Fruit fly (Drosophila melanogaster) whole organism, prepupa: ENCODE data around the gene Npc1a.

Source experiments
- Blimp-1 ChIP-seq: fragments of 200-800 bp; sonication (Bioruptor generic); optimal IDR thresholded peaks from 3 replicates; lab custom pipeline; 2017; ENCODE audit warnings: missing biosample characterization, missing genetic modification characterization, mild to moderate bottlenecking, moderate library complexity, missing genetic modification reagents
- CG10669 ChIP-seq: fragments of 200-800 bp; sonication (Bioruptor generic); optimal IDR thresholded peaks from 3 replicates; lab custom pipeline; 2018; ENCODE audit warnings: missing biosample characterization, mild to moderate bottlenecking, missing genetic modification characterization, moderate library complexity
- CG11762 ChIP-seq: fragments of 200-800 bp; sonication (Bioruptor generic); optimal IDR thresholded peaks from 3 replicates; lab custom pipeline; 2016; ENCODE audit warnings: missing biosample characterization, missing genetic modification characterization; ENCODE audit not compliant: insufficient read depth
- CG15336 ChIP-seq: fragments of 200-800 bp; sonication (Bioruptor generic); IDR thresholded peaks from 2 replicates; pipeline ENCODE4 v1.3.6; 2022; ENCODE audit warnings: missing biosample characterization, missing genetic modification characterization
- CG3032 ChIP-seq: fragments of 200-800 bp; optimal IDR thresholded peaks from 2 replicates; lab custom pipeline; 2019; ENCODE audit warnings: missing biosample characterization, mild to moderate bottlenecking, missing genetic modification characterization, moderate library complexity
- CG32006 ChIP-seq: fragments of 200-800 bp; sonication (Bioruptor generic); optimal IDR thresholded peaks from 3 replicates; lab custom pipeline; 2017; ENCODE audit warnings: missing biosample characterization, mild to moderate bottlenecking, missing genetic modification characterization
- CG3919 ChIP-seq: fragments of 200-800 bp; sonication (Bioruptor generic); optimal IDR thresholded peaks from 3 replicates; lab custom pipeline; 2016; ENCODE audit warnings: missing biosample characterization, missing genetic modification characterization
- CG6163 ChIP-seq: fragments of 200-800 bp; sonication (Bioruptor generic); IDR thresholded peaks from 3 replicates; pipeline ENCODE4 v1.3.6; 2022; ENCODE audit warnings: missing biosample characterization, missing genetic modification characterization
- CG6276 ChIP-seq: fragments of 200-800 bp; sonication (Bioruptor generic); optimal IDR thresholded peaks from 2 replicates; lab custom pipeline; 2017; ENCODE audit warnings: missing biosample characterization, mild to moderate bottlenecking, missing genetic modification characterization
- CG6792 ChIP-seq: fragments of 200-800 bp; sonication (Bioruptor generic); optimal IDR thresholded peaks from 3 replicates; lab custom pipeline; 2016; ENCODE audit warnings: missing biosample characterization, missing genetic modification characterization
- CG6808 ChIP-seq: fragments of 200-800 bp; sonication (Bioruptor generic); optimal IDR thresholded peaks from 3 replicates; lab custom pipeline; 2017; ENCODE audit warnings: missing biosample characterization, missing genetic modification characterization, mild to moderate bottlenecking, moderate library complexity, missing genetic modification reagents
- CG6854 ChIP-seq: fragments of 200-800 bp; sonication (Bioruptor generic); optimal IDR thresholded peaks from 2 replicates; lab custom pipeline; 2017; ENCODE audit warnings: missing biosample characterization, mild to moderate bottlenecking, missing genetic modification characterization
- CG8319 ChIP-seq: fragments of 200-800 bp; sonication (Bioruptor generic); optimal IDR thresholded peaks from 3 replicates; lab custom pipeline; 2016; ENCODE audit warnings: missing biosample characterization, missing genetic modification characterization
- CG8632 ChIP-seq: fragments of 200-800 bp; sonication (Bioruptor generic); optimal IDR thresholded peaks from 3 replicates; lab custom pipeline; 2016; ENCODE audit warnings: missing biosample characterization, missing genetic modification characterization
- Eip75B ChIP-seq: fragments of 200-800 bp; sonication (Bioruptor generic); optimal IDR thresholded peaks from 3 replicates; lab custom pipeline; 2016; ENCODE audit warnings: missing biosample characterization, missing genetic modification characterization
- Eip78C ChIP-seq: fragments of 200-800 bp; sonication (Bioruptor generic); peaks from one replicate; lab custom pipeline; 2016; ENCODE audit warnings: missing biosample characterization, missing genetic modification characterization
- Ets96B ChIP-seq: fragments of 200-800 bp; optimal IDR thresholded peaks from 2 replicates; lab custom pipeline; 2019; ENCODE audit warnings: missing biosample characterization, mild to moderate bottlenecking, missing genetic modification characterization, moderate library complexity
- Hr4 ChIP-seq: fragments of 200-800 bp; sonication (Bioruptor generic); optimal IDR thresholded peaks from 3 replicates; lab custom pipeline; 2016; ENCODE audit warnings: missing biosample characterization, missing genetic modification characterization
- Met ChIP-seq: fragments of 200-800 bp; sonication (Bioruptor generic); optimal IDR thresholded peaks from 3 replicates; lab custom pipeline; 2016; ENCODE audit warnings: missing biosample characterization, missing genetic modification characterization
- Sox102F ChIP-seq: fragments of 200-800 bp; sonication (Bioruptor generic); optimal IDR thresholded peaks from 2 replicates; lab custom pipeline; 2016; ENCODE audit warnings: missing biosample characterization, mild to moderate bottlenecking, missing genetic modification characterization
- Sox14 ChIP-seq: fragments of 200-800 bp; sonication (Bioruptor generic); optimal IDR thresholded peaks from 3 replicates; lab custom pipeline; 2016; ENCODE audit warnings: missing biosample characterization, missing genetic modification characterization
- Sox15 ChIP-seq: fragments of 200-800 bp; sonication (Bioruptor generic); optimal IDR thresholded peaks from 3 replicates; lab custom pipeline; 2016; ENCODE audit warnings: missing biosample characterization, missing genetic modification characterization
- acj6 ChIP-seq: fragments of 200-800 bp; sonication (Bioruptor generic); optimal IDR thresholded peaks from 3 replicates; lab custom pipeline; 2016; ENCODE audit warnings: missing biosample characterization, missing genetic modification characterization
- dac ChIP-seq: fragments of 200-800 bp; sonication (Bioruptor generic); optimal IDR thresholded peaks from 2 replicates; lab custom pipeline; 2017; ENCODE audit warnings: missing biosample characterization, mild to moderate bottlenecking, missing genetic modification characterization
- dsx ChIP-seq: fragments of 200-800 bp; optimal IDR thresholded peaks from 3 replicates; lab custom pipeline; 2019; ENCODE audit warnings: missing biosample characterization, mild to moderate bottlenecking, missing genetic modification characterization, moderate library complexity; ENCODE audit not compliant: poor library complexity, severe bottlenecking
- eg ChIP-seq: fragments of 200-800 bp; sonication (Bioruptor generic); IDR thresholded peaks from 3 replicates; pipeline ENCODE4 v1.3.6; 2022; ENCODE audit warnings: missing biosample characterization, missing genetic modification characterization
- esn ChIP-seq: fragments of 200-800 bp; sonication (Bioruptor generic); optimal IDR thresholded peaks from 2 replicates; lab custom pipeline; 2016; ENCODE audit warnings: missing biosample characterization, mild to moderate bottlenecking, missing genetic modification characterization, moderate library complexity
- fd85E ChIP-seq: fragments of 200-800 bp; sonication (Bioruptor generic); optimal IDR thresholded peaks from 3 replicates; lab custom pipeline; 2016; ENCODE audit warnings: missing biosample characterization, missing genetic modification characterization
- fkh ChIP-seq: fragments of 200-800 bp; sonication (Bioruptor generic); optimal IDR thresholded peaks from 3 replicates; lab custom pipeline; 2017; ENCODE audit warnings: missing biosample characterization, mild to moderate bottlenecking, missing genetic modification characterization, moderate library complexity
- lz ChIP-seq: fragments of 200-800 bp; sonication (Bioruptor generic); optimal IDR thresholded peaks from 3 replicates; lab custom pipeline; 2016; ENCODE audit warnings: missing biosample characterization, missing genetic modification characterization
- pdm3 ChIP-seq: fragments of 200-800 bp; sonication (Bioruptor generic); optimal IDR thresholded peaks from 3 replicates; lab custom pipeline; 2016; ENCODE audit warnings: missing biosample characterization, missing genetic modification characterization
- salr ChIP-seq, 2 experiments: fragments of 200-800 bp; sonication (Bioruptor generic); optimal IDR thresholded peaks; 3 replicates each; lab custom pipeline; 2016 to 2018; ENCODE audit warnings: missing biosample characterization in 2 of 2, missing genetic modification characterization in 2 of 2, mild to moderate bottlenecking in 1 of 2
- ss ChIP-seq, 2 experiments: fragments of 200-800 bp; sonication (Bioruptor generic); optimal IDR thresholded peaks; 2 replicates in 1 of 2; 3 replicates in 1 of 2; lab custom pipeline; 2017 to 2018; ENCODE audit warnings: mild to moderate bottlenecking in 2 of 2, missing biosample characterization in 2 of 2, missing genetic modification characterization in 2 of 2, moderate library complexity in 1 of 2
- svp ChIP-seq: fragments of 200-800 bp; sonication (Bioruptor generic); peaks from one replicate; lab custom pipeline; 2016; ENCODE audit warnings: missing biosample characterization, missing genetic modification characterization
- vri ChIP-seq: fragments of 200-800 bp; sonication (Bioruptor generic); optimal IDR thresholded peaks from 3 replicates; lab custom pipeline; 2016; ENCODE audit warnings: missing biosample characterization, mild to moderate bottlenecking, missing genetic modification characterization

The Npc1a gene

dm6 chr2L:10200847-10201246 is 20.2 kb downstream of the Npc1a start, which contains the start of the genes Ripalpha and RpL7 (continued):
- peak; percentile 93 for TF ChIP-seq acj6
- TF ChIP-seq fd85E (GFP tag; lab: Kevin White, UChicago) = peak; percentile 91
- TF ChIP-seq salr (GFP tag; optimal IDR thresholded peaks at IDR 0.05; lab: Kevin White, UChicago) = peak; percentile 59 to 95
- TF ChIP-seq CG3919 = peak; percentile 98
- no peak for TF ChIP-seq dsx (GFP tag; lab: Kevin White, UChicago)
- peak; percentile 75 for TF ChIP-seq CG3032 (tag; lab: Kevin White, UChicago)
- peak; percentile 92 for TF ChIP-seq dac (GFP tag; lab: Kevin White, UChicago)
- TF ChIP-seq Sox15 (GFP tag; lab: Kevin White, UChicago) = peak; percentile 82
- TF ChIP-seq CG8319 (GFP tag; lab: Kevin White, UChicago) = peak; percentile 87
- peak; percentile 97 for TF ChIP-seq esn
- TF ChIP-seq CG10669 (GFP tag; lab: Kevin White, UChicago) = peak; percentile 81
- peak; percentile 91 for TF ChIP-seq CG6792 (GFP tag; lab: Kevin White, UChicago)
- peak; percentile 94 for TF ChIP-seq Sox102F (GFP tag; lab: Kevin White, UChicago)
- TF ChIP-seq eg = peak; percentile 96; the same call in 2 of the 3 replicates
- peak; percentile 86 for TF ChIP-seq Eip75B (GFP tag; lab: Kevin White, UChicago)
- TF ChIP-seq vri = peak; percentile 98
- TF ChIP-seq pdm3 (GFP tag; lab: Kevin White, UChicago) = peak; percentile 92
- TF ChIP-seq Met (GFP tag; lab: Kevin White, UChicago) = peak; percentile 93
- peak; percentile 96 for TF ChIP-seq Sox14 (GFP tag; lab: Kevin White, UChicago)
- peak; percentile 97 for TF ChIP-seq lz (GFP tag; lab: Kevin White, UChicago)
- peak; percentile 86 for TF ChIP-seq CG11762 (GFP tag; lab: Kevin White, UChicago)
- peak; percentile 80 for TF ChIP-seq CG6808 (GFP tag; lab: Kevin White, UChicago)
- peak; percentile 68; the same call in 1 of the 2 replicates for TF ChIP-seq CG15336 (GFP tag; lab: Robert Waterston, UW)

DNA sequence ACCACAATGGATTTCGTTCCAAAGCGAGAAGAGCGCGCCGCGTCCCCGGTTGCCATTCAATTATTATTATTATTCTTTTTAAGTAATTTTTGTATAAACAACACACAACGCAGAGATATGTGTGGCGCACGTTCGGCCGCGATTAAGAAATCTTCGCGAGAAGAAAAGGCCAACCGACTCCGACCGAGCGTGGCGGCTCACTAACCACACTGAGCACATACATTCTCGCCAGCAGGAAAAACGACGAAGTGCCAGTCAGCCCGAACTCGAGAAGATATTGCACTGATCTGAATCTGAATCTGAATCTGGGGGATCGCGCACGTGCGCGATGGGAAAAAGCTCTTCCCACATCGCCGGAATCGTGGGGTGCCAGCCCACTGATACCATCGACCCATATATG is 22.1 kb downstream of the Npc1a start, which contains the start of gene Sur:
Sur (minus strand) TSS at position 207 of the 400 bp plus-strand sequence.
- TF ChIP-seq svp (GFP tag; lab: Kevin White, UChicago) (peak; percentile 84), CG6163 (GFP tag; lab: Robert Waterston, UW) (peak; percentile 18; the same call in 1 of the 3 replicates), Eip78C (peak; percentile 58), Hr4 (GFP tag; lab: Kevin White, UChicago) (no peak), CG8319 (GFP tag; lab: Kevin White, UChicago) (no peak), fkh (GFP tag; lab: Kevin White, UChicago) (peak; percentile 15)

dm6 chr2L:10191396-10191795 is 29.6 kb downstream of the Npc1a start, which contains the start of gene Fum4:
Fum4 (minus strand) TSS chr2L:10191496.
- TF ChIP-seq eg (no peak), CG32006 (GFP tag; lab: Kevin White, UChicago) (no peak), svp (GFP tag; lab: Kevin White, UChicago) (no peak), CG15336 (GFP tag; lab: Robert Waterston, UW) (no peak), ss (GFP tag; optimal IDR thresholded peaks at IDR 0.05; lab: Kevin White, UChicago) (no peak), Ets96B (tag; lab: Kevin White, UChicago) (no peak), Eip78C (no peak), dac (GFP tag; lab: Kevin White, UChicago) (no peak)

DNA sequence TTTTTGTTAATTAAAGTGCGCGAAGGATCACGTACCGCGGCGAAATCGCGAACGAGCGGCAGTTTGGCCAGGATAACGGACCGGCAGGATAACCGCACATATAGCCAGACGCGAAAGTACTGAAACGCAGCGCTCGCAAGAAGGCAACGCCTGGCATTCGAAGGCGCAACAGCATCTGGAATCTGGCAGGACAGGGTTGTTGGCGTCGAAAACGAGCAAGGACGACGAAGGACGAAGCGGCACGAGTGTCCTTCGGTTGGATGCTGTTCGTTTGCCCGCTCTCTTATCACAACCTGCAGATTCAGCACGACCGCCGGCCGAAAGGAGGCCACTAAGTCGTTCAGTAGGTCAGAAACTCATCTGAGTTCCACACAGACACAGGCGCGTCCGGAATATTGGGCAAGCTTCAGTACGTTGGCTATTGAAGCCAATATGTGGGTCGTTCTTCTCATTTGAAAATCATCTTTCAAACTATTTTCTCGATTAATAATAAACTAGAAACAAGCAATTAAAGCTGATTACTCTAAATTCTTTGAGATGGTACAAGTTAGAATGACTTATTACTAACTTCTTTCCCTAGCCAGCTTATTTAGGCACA is 40.7 kb downstream of the Npc1a start, which contains the start of gene CG44153:
CG44153 (minus strand) TSS at position 75 of the 598 bp plus-strand sequence.
- no peak for TF ChIP-seq CG6276 (GFP tag; lab: Kevin White, UChicago)
- TF ChIP-seq CG15336 (GFP tag; lab: Robert Waterston, UW) = no peak
- no peak for TF ChIP-seq Blimp-1 (GFP tag; lab: Kevin White, UChicago)
- TF ChIP-seq eg = no peak
- no peak for TF ChIP-seq acj6
- no peak for TF ChIP-seq CG8632
- TF ChIP-seq pdm3 (GFP tag; lab: Kevin White, UChicago) = no peak
- no peak for TF ChIP-seq CG6854 (GFP tag; lab: Kevin White, UChicago)
- no peak for TF ChIP-seq fkh (GFP tag; lab: Kevin White, UChicago)
